Fruit fly (Drosophila melanogaster) whole organism, embryonic: ENCODE data around the gene SkpD.

Experiments
- Abd-B ChIP-seq: fragments of 200-800 bp; sonication (Bioruptor generic); optimal IDR thresholded peaks from 2 replicates; lab custom pipeline; 2018; ENCODE audit warnings: missing biosample characterization, mild to moderate bottlenecking, missing genetic modification characterization, moderate library complexity
- CG10267 ChIP-seq: fragments of 200-800 bp; sonication (Bioruptor generic); optimal IDR thresholded peaks from 2 replicates; lab custom pipeline; 2018; ENCODE audit warnings: missing biosample characterization, mild to moderate bottlenecking, missing genetic modification characterization, moderate library complexity
- CG11085 ChIP-seq: fragments of 200-800 bp; sonication (Bioruptor generic); IDR thresholded peaks from 2 replicates; pipeline ENCODE4 v1.3.6; 2022; ENCODE audit warnings: missing biosample characterization, missing genetic modification characterization
- CG11398 ChIP-seq: fragments of 200-800 bp; sonication (Bioruptor generic); optimal IDR thresholded peaks from 2 replicates; lab custom pipeline; 2016; ENCODE audit warnings: missing biosample characterization, missing genetic modification characterization
- CG12769 ChIP-seq: fragments of 200-800 bp; sonication (Bioruptor generic); optimal IDR thresholded peaks from 2 replicates; lab custom pipeline; 2019; ENCODE audit warnings: missing biosample characterization, mild to moderate bottlenecking, missing genetic modification characterization, moderate library complexity
- CG14667 ChIP-seq: fragments of 200-800 bp; sonication (Bioruptor generic); IDR thresholded peaks from 2 replicates; pipeline ENCODE4 v1.3.6; 2022; ENCODE audit warnings: missing biosample characterization, missing genetic modification characterization
- CG15269 ChIP-seq: fragments of 200-800 bp; sonication (Bioruptor generic); optimal IDR thresholded peaks from 2 replicates; lab custom pipeline; 2018; ENCODE audit warnings: missing biosample characterization, mild to moderate bottlenecking, missing genetic modification characterization, moderate library complexity
- CG1602 ChIP-seq: fragments of 200-800 bp; sonication (Bioruptor generic); optimal IDR thresholded peaks from 3 replicates; lab custom pipeline; 2016; ENCODE audit warnings: missing biosample characterization, missing genetic modification characterization
- CG16815 ChIP-seq: fragments of 200-800 bp; sonication (Bioruptor generic); optimal IDR thresholded peaks from 3 replicates; lab custom pipeline; 2017; ENCODE audit warnings: missing biosample characterization, mild to moderate bottlenecking, missing genetic modification characterization
- CG17186 ChIP-seq: fragments of 200-800 bp; sonication (Bioruptor generic); optimal IDR thresholded peaks from 3 replicates; lab custom pipeline; 2017; ENCODE audit warnings: missing biosample characterization, missing genetic modification reagents, missing genetic modification characterization
- CG1832 ChIP-seq: fragments of 200-800 bp; sonication (Bioruptor generic); optimal IDR thresholded peaks from 2 replicates; lab custom pipeline; 2017; ENCODE audit warnings: missing biosample characterization, mild to moderate bottlenecking, missing genetic modification characterization, inconsistent platforms
- CG18599 ChIP-seq: fragments of 200-800 bp; sonication (Bioruptor generic); optimal IDR thresholded peaks from 3 replicates; lab custom pipeline; 2017; ENCODE audit warnings: missing biosample characterization, missing genetic modification characterization, mild to moderate bottlenecking, moderate library complexity, missing genetic modification reagents
- CG2129 ChIP-seq: fragments of 200-800 bp; sonication (Bioruptor generic); IDR thresholded peaks from 2 replicates; pipeline ENCODE4 v1.3.6; 2022; ENCODE audit warnings: missing biosample characterization, missing genetic modification characterization; ENCODE audit not compliant: partially characterized antibody
- CG2199 ChIP-seq: fragments of 200-800 bp; sonication (Bioruptor generic); IDR thresholded peaks from 3 replicates; pipeline ENCODE4 v1.3.6; 2022; ENCODE audit warnings: missing biosample characterization, missing genetic modification characterization
- CG31365 ChIP-seq: fragments of 200-800 bp; sonication (Bioruptor generic); optimal IDR thresholded peaks from 2 replicates; lab custom pipeline; 2018; ENCODE audit warnings: missing biosample characterization, mild to moderate bottlenecking, missing genetic modification characterization
- CG3281 ChIP-seq: fragments of 200-800 bp; sonication (Bioruptor generic); optimal IDR thresholded peaks from 3 replicates; lab custom pipeline; 2017; ENCODE audit warnings: missing biosample characterization, mild to moderate bottlenecking, missing genetic modification characterization
- CG33213 ChIP-seq: fragments of 200-800 bp; sonication (Bioruptor generic); optimal IDR thresholded peaks from 3 replicates; lab custom pipeline; 2016; ENCODE audit warnings: missing biosample characterization, missing genetic modification characterization
- CG3407 ChIP-seq: fragments of 200-800 bp; sonication (Bioruptor generic); optimal IDR thresholded peaks from 2 replicates; lab custom pipeline; 2018; ENCODE audit warnings: missing biosample characterization, mild to moderate bottlenecking, missing genetic modification characterization
- CG34376 ChIP-seq: fragments of 200-800 bp; sonication (Bioruptor generic); optimal IDR thresholded peaks from 2 replicates; lab custom pipeline; 2018; ENCODE audit warnings: missing biosample characterization, mild to moderate bottlenecking, missing genetic modification characterization
- CG4282 ChIP-seq: fragments of 200-800 bp; sonication (Bioruptor generic); optimal IDR thresholded peaks from 2 replicates; lab custom pipeline; 2016; ENCODE audit warnings: missing biosample characterization, missing genetic modification characterization
- CG4404 ChIP-seq: fragments of 200-800 bp; sonication (Bioruptor generic); IDR thresholded peaks from 2 replicates; pipeline ENCODE4 v1.3.6; 2022; ENCODE audit warnings: missing biosample characterization, missing genetic modification characterization
- CG4730 ChIP-seq: fragments of 200-800 bp; sonication (Bioruptor generic); IDR thresholded peaks from 2 replicates; pipeline ENCODE4 v1.3.6; 2022; ENCODE audit warnings: missing biosample characterization, missing genetic modification characterization
- CG7745 ChIP-seq: fragments of 200-800 bp; sonication (Bioruptor generic); optimal IDR thresholded peaks from 2 replicates; lab custom pipeline; 2018; ENCODE audit warnings: missing biosample characterization, mild to moderate bottlenecking, missing genetic modification characterization, moderate library complexity
- CG7839 ChIP-seq: fragments of 200-800 bp; sonication (Bioruptor generic); optimal IDR thresholded peaks from 3 replicates; lab custom pipeline; 2018; ENCODE audit warnings: missing biosample characterization, mild to moderate bottlenecking, missing genetic modification characterization, moderate library complexity
- CG9437 ChIP-seq: fragments of 200-800 bp; sonication (Bioruptor generic); optimal IDR thresholded peaks from 2 replicates; lab custom pipeline; 2018; ENCODE audit warnings: missing biosample characterization, mild to moderate bottlenecking, missing genetic modification characterization
- Chrac-16 ChIP-seq: fragments of 200-800 bp; sonication (Bioruptor generic); optimal IDR thresholded peaks from 3 replicates; lab custom pipeline; 2016; ENCODE audit warnings: missing biosample characterization, missing genetic modification characterization
- Gug ChIP-seq: fragments of 200-800 bp; sonication (Bioruptor generic); IDR thresholded peaks from 4 replicates; pipeline ENCODE4 v1.3.6; 2022; ENCODE audit warnings: missing biosample characterization, missing genetic modification characterization
- Hsf ChIP-seq: fragments of 200-800 bp; sonication (Bioruptor generic); optimal IDR thresholded peaks from 3 replicates; lab custom pipeline; 2016; ENCODE audit warnings: missing biosample characterization, missing genetic modification characterization
- Lim3 ChIP-seq: fragments of 200-800 bp; sonication (Bioruptor generic); IDR thresholded peaks from 2 replicates; pipeline ENCODE4 v1.3.6; 2022; ENCODE audit warnings: missing biosample characterization, missing genetic modification characterization
- Oli ChIP-seq: fragments of 200-800 bp; sonication (Bioruptor generic); optimal IDR thresholded peaks from 2 replicates; lab custom pipeline; 2018; ENCODE audit warnings: missing biosample characterization, mild to moderate bottlenecking, missing genetic modification characterization, moderate library complexity
- Poxn ChIP-seq: fragments of 200-800 bp; sonication (Bioruptor generic); IDR thresholded peaks from 2 replicates; pipeline ENCODE4 v1.3.6; 2022; ENCODE audit warnings: missing biosample characterization, missing genetic modification characterization
- Rfx ChIP-seq: fragments of 200-800 bp; sonication (Bioruptor generic); IDR thresholded peaks from 2 replicates; pipeline ENCODE4 v1.3.6; 2022; ENCODE audit warnings: missing biosample characterization, missing genetic modification characterization
- ab ChIP-seq: fragments of 200-800 bp; sonication (Bioruptor generic); optimal IDR thresholded peaks from 2 replicates; lab custom pipeline; 2016; ENCODE audit warnings: missing biosample characterization, missing genetic modification characterization
- ac ChIP-seq: fragments of 200-800 bp; sonication (Bioruptor generic); optimal IDR thresholded peaks from 3 replicates; lab custom pipeline; 2017; ENCODE audit warnings: missing biosample characterization, mild to moderate bottlenecking, missing genetic modification characterization
- bowl ChIP-seq: fragments of 200-800 bp; sonication (Bioruptor generic); IDR thresholded peaks from 2 replicates; pipeline ENCODE4 v1.3.6; 2022; ENCODE audit warnings: missing biosample characterization, missing genetic modification characterization
- bsh ChIP-seq, 2 experiments: fragments of 200-800 bp; sonication (Bioruptor generic); optimal IDR thresholded peaks; 2 replicates each; lab custom pipeline; 2017 to 2018; ENCODE audit warnings: mild to moderate bottlenecking in 2 of 2, missing biosample characterization in 2 of 2, missing genetic modification characterization in 2 of 2, moderate library complexity in 1 of 2
- dmrt11E ChIP-seq: fragments of 200-800 bp; sonication (Bioruptor generic); optimal IDR thresholded peaks from 3 replicates; lab custom pipeline; 2018; ENCODE audit warnings: missing biosample characterization, mild to moderate bottlenecking, missing genetic modification characterization, moderate library complexity
- fd64A ChIP-seq: fragments of 200-800 bp; sonication (Bioruptor generic); optimal IDR thresholded peaks from 3 replicates; lab custom pipeline; 2018; ENCODE audit warnings: missing biosample characterization, mild to moderate bottlenecking, missing genetic modification characterization
- gsb ChIP-seq: fragments of 200-800 bp; sonication (Bioruptor generic); IDR thresholded peaks from 2 replicates; pipeline ENCODE4 v1.3.6; 2022; ENCODE audit warnings: missing biosample characterization, missing genetic modification characterization
- jing ChIP-seq: fragments of 200-800 bp; sonication (Bioruptor generic); optimal IDR thresholded peaks from 2 replicates; lab custom pipeline; 2018; ENCODE audit warnings: missing biosample characterization, mild to moderate bottlenecking, missing genetic modification characterization
- lbe ChIP-seq: fragments of 200-800 bp; sonication (Bioruptor generic); optimal IDR thresholded peaks from 2 replicates; lab custom pipeline; 2016; ENCODE audit warnings: missing biosample characterization, mild to moderate bottlenecking, missing genetic modification characterization
- mld ChIP-seq: fragments of 200-800 bp; sonication (Bioruptor generic); IDR thresholded peaks from 3 replicates; pipeline ENCODE4 v1.3.6; 2022; ENCODE audit warnings: missing biosample characterization, missing genetic modification characterization; ENCODE audit not compliant: partially characterized antibody
- nerfin-2 ChIP-seq: fragments of 200-800 bp; sonication (Bioruptor generic); IDR thresholded peaks from 2 replicates; pipeline ENCODE4 v1.3.6; 2022; ENCODE audit warnings: missing biosample characterization, missing genetic modification characterization; ENCODE audit not compliant: partially characterized antibody
- p53 ChIP-seq: fragments of 200-800 bp; sonication (Bioruptor generic); optimal IDR thresholded peaks from 2 replicates; lab custom pipeline; 2016; ENCODE audit warnings: missing biosample characterization, missing genetic modification characterization
- pros ChIP-seq: fragments of 200-800 bp; sonication (Bioruptor generic); optimal IDR thresholded peaks from 3 replicates; lab custom pipeline; 2019; ENCODE audit warnings: missing biosample characterization, mild to moderate bottlenecking, missing genetic modification characterization, moderate library complexity
- ro ChIP-seq: fragments of 200-800 bp; sonication (Bioruptor generic); IDR thresholded peaks from 2 replicates; pipeline ENCODE4 v1.3.6; 2022; ENCODE audit warnings: missing biosample characterization, missing genetic modification characterization
- run ChIP-seq: fragments of 200-800 bp; sonication (Bioruptor generic); optimal IDR thresholded peaks from 3 replicates; lab custom pipeline; 2018; ENCODE audit warnings: missing biosample characterization, mild to moderate bottlenecking, missing genetic modification characterization
- schlank ChIP-seq: fragments of 200-800 bp; sonication (Bioruptor generic); optimal IDR thresholded peaks from 2 replicates; lab custom pipeline; 2018; ENCODE audit warnings: missing biosample characterization, mild to moderate bottlenecking, missing genetic modification characterization
- sima ChIP-seq: fragments of 200-800 bp; sonication (Bioruptor generic); optimal IDR thresholded peaks from 2 replicates; lab custom pipeline; 2016; ENCODE audit warnings: missing biosample characterization, missing genetic modification characterization
- sr ChIP-seq: fragments of 200-800 bp; sonication (Bioruptor generic); IDR thresholded peaks from 3 replicates; pipeline ENCODE4 v1.3.6; 2022; ENCODE audit warnings: missing biosample characterization, missing genetic modification characterization
- tio ChIP-seq: fragments of 200-800 bp; sonication (Bioruptor generic); optimal IDR thresholded peaks from 2 replicates; lab custom pipeline; 2017; ENCODE audit warnings: missing biosample characterization, missing genetic modification characterization, inconsistent platforms
- wor ChIP-seq: fragments of 200-800 bp; sonication (Bioruptor generic); IDR thresholded peaks from 2 replicates; pipeline ENCODE4 v1.3.6; 2022; ENCODE audit warnings: missing biosample characterization, missing genetic modification characterization

The SkpD gene

DNA sequence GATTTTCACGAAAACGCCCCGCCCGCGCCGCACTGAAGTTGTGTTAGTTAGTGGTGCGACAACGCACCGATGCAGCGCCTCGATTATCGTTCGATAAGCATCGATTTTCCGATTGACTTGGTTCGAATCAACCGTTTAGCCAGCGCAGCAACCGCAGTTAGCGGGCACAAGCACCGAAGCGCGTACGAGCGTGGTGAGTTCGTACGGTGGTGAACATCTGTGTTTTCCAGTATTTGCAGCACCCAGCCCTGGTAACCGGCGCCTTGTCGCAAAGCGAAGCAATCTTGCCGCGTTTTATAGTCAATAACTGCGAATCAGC is 39.4 kb downstream of the SkpD start, which contains the start of the genes pico and Nup205 (continued):
- peak; percentile 47 for TF ChIP-seq p53
- TF ChIP-seq nerfin-2 (GFP tag; lab: Robert Waterston, UW): peak; percentile 49
- TF ChIP-seq CG16815 (GFP tag; lab: Kevin White, UChicago): no peak
- TF ChIP-seq ro (GFP tag; lab: Robert Waterston, UW): no peak
- no peak for TF ChIP-seq CG4404 (GFP tag; lab: Robert Waterston, UW)
- 0 out of 3 replicates have a peak, but pooled peaks have one; percentile 57 for TF ChIP-seq CG2199
- no peak for TF ChIP-seq jing
- TF ChIP-seq CG4282: peak; percentile 7
- no peak for TF ChIP-seq Gug (GFP tag; lab: Robert Waterston, UW)
- no peak for TF ChIP-seq tio
- TF ChIP-seq CG12769: no peak
- no peak for TF ChIP-seq wor (GFP tag; lab: Robert Waterston, UW)
- TF ChIP-seq CG4730: no peak
- peak; percentile 21 for TF ChIP-seq Abd-B (GFP tag; lab: Kevin White, UChicago)
- peak; percentile 23 for TF ChIP-seq CG11398 (GFP tag; lab: Kevin White, UChicago)
- no peak for TF ChIP-seq CG1602
- no peak for TF ChIP-seq CG15269 (tag; lab: Kevin White, UChicago)
- no peak for TF ChIP-seq mld (GFP tag; lab: Robert Waterston, UW)
- TF ChIP-seq lbe (GFP tag; lab: Kevin White, UChicago): no peak
- TF ChIP-seq CG2129 (GFP tag; lab: Robert Waterston, UW): peak; percentile 15; the same call in 1 of the 2 replicates
- no peak for TF ChIP-seq schlank
- no peak for TF ChIP-seq pros (GFP tag; lab: Kevin White, UChicago)
- no peak for TF ChIP-seq fd64A (GFP tag; lab: Kevin White, UChicago)
- peak; percentile 53 for TF ChIP-seq CG18599 (GFP tag; lab: Kevin White, UChicago)
- peak; percentile 50 for TF ChIP-seq Rfx (GFP tag; lab: Robert Waterston, UW)
- no peak for TF ChIP-seq bowl (GFP tag; lab: Robert Waterston, UW)
- TF ChIP-seq CG7839 (tag; lab: Kevin White, UChicago): no peak
- TF ChIP-seq CG14667 (GFP tag; lab: Robert Waterston, UW): no peak
- peak; percentile 9 for TF ChIP-seq CG31365
- TF ChIP-seq dmrt11E (tag; lab: Kevin White, UChicago): no peak
- peak; percentile 3 for TF ChIP-seq Chrac-16 (GFP tag; lab: Kevin White, UChicago)
- peak; percentile 87 for TF ChIP-seq CG33213 (GFP tag; lab: Kevin White, UChicago)
- peak; percentile 70 for TF ChIP-seq CG10267
- peak; percentile 24 for TF ChIP-seq CG34376 (GFP tag; lab: Kevin White, UChicago)
- TF ChIP-seq Poxn: no peak
- TF ChIP-seq Hsf (GFP tag; lab: Kevin White, UChicago): peak; percentile 6
- TF ChIP-seq CG3407 (GFP tag; lab: Kevin White, UChicago): no peak
- TF ChIP-seq ab (GFP tag; lab: Kevin White, UChicago): no peak
- peak; percentile 19 for TF ChIP-seq run (tag; lab: Kevin White, UChicago)
- no peak for TF ChIP-seq CG7745
- TF ChIP-seq bsh (GFP tag; optimal IDR thresholded peaks at IDR 0.05; lab: Kevin White, UChicago): peak in 1 of 2 experiments; percentile 14
- no peak for TF ChIP-seq Oli (tag; lab: Kevin White, UChicago)
- TF ChIP-seq CG11085: no peak
- TF ChIP-seq sima: no peak
- no peak for TF ChIP-seq Lim3 (GFP tag; lab: Robert Waterston, UW)
- no peak for TF ChIP-seq gsb (GFP tag; lab: Robert Waterston, UW)
- no peak for TF ChIP-seq ac (GFP tag; lab: Kevin White, UChicago)
- 0 out of 3 replicates have a peak, but pooled peaks have one; percentile 26 for TF ChIP-seq sr (GFP tag; lab: Robert Waterston, UW)
- no peak for TF ChIP-seq CG1832 (GFP tag; lab: Kevin White, UChicago)
- TF ChIP-seq CG17186 (GFP tag; lab: Kevin White, UChicago): peak; percentile 95
- TF ChIP-seq CG3281 (GFP tag; lab: Kevin White, UChicago): no peak
- TF ChIP-seq CG9437 (GFP tag; lab: Kevin White, UChicago): no peak
